Worm (Caenorhabditis elegans): ENCODE results near the gene F54D12.9.

The F54D12.9 gene

ce11 chrII:1412359-1412907, 30.9 kb upstream of the F54D12.9 start, which contains the start of gene alkb-1:
alkb-1 (plus strand) TSS chrII:1412409.
- TF ChIP-seq hlh-15 (tag; optimal IDR thresholded peaks at IDR 0.05) (no peak), ceh-2 (tag; optimal IDR thresholded peaks at IDR 0.05) (no peak), madf-2 (tag; optimal IDR thresholded peaks at IDR 0.05) (no peak), pros-1 (tag; optimal IDR thresholded peaks at IDR 0.05) (no peak), gmeb-2 (tag; optimal IDR thresholded peaks at IDR 0.05) (no peak), lin-11 (tag; optimal IDR thresholded peaks at IDR 0.05) (no peak), pat-9 (tag; optimal IDR thresholded peaks at IDR 0.05) (no peak), nhr-232 (tag; optimal IDR thresholded peaks at IDR 0.05) (no peak), fax-1 (tag; optimal IDR thresholded peaks at IDR 0.05) (no peak), odd-2 (tag; optimal IDR thresholded peaks at IDR 0.05) (no peak), ceh-45 (GFP tag; IDR thresholded peaks at IDR 0.05) (no peak), ref-2 (tag; optimal IDR thresholded peaks at IDR 0.05) (no peak), C08G9.2 (tag; optimal IDR thresholded peaks at IDR 0.05) (no peak)

ce11 chrII:1411372-1411771, 29.9 kb upstream of the F54D12.9 start, which contains the start of gene Y51H7C.9:
Y51H7C.9 (minus strand) TSS chrII:1411472.
- TF ChIP-seq pqm-1 (tag; optimal IDR thresholded peaks at IDR 0.05) (no peak), pros-1 (tag; optimal IDR thresholded peaks at IDR 0.05) (no peak), nfya-1 (tag; optimal IDR thresholded peaks at IDR 0.05) (no peak), K02D7.2 (tag; optimal IDR thresholded peaks at IDR 0.05) (no peak), ceh-22 (tag; optimal IDR thresholded peaks at IDR 0.05) (no peak), unc-86 (tag; optimal IDR thresholded peaks at IDR 0.05) (no peak), T23F11.4 (GFP tag; optimal IDR thresholded peaks at IDR 0.05) (no peak), hlh-6 (tag; optimal IDR thresholded peaks at IDR 0.05) (no peak), lin-11 (tag; optimal IDR thresholded peaks at IDR 0.05) (no peak), ceh-18 (tag; optimal IDR thresholded peaks at IDR 0.05) (no peak), C08G9.2 (tag; optimal IDR thresholded peaks at IDR 0.05) (no peak), fax-1 (tag; optimal IDR thresholded peaks at IDR 0.05) (no peak), ceh-6 (GFP tag; optimal IDR thresholded peaks at IDR 0.05) (no peak), pha-4 (tag; optimal IDR thresholded peaks at IDR 0.05) (no peak), hlh-13 (GFP tag; optimal IDR thresholded peaks at IDR 0.05) (no peak), dve-1 (tag; optimal IDR thresholded peaks at IDR 0.05) (no peak), che-1 (tag; optimal IDR thresholded peaks at IDR 0.05) (no peak)

- TF ChIP-seq nfya-1 (tag; optimal IDR thresholded peaks at IDR 0.05) (no peak), ztf-16 (tag; optimal IDR thresholded peaks at IDR 0.05) (no peak), unc-55 (GFP tag; optimal IDR thresholded peaks at IDR 0.05) (no peak), ceh-24 (tag; optimal IDR thresholded peaks at IDR 0.05) (no peak), K09A11.1 (tag; optimal IDR thresholded peaks at IDR 0.05; ENCODE audit: insufficient read depth) (no peak), hlh-15 (tag; optimal IDR thresholded peaks at IDR 0.05) (no peak), zip-5 (tag; optimal IDR thresholded peaks at IDR 0.05) (no peak), unc-42 (tag; optimal IDR thresholded peaks at IDR 0.05) (no peak), fkh-10 (GFP tag; optimal IDR thresholded peaks at IDR 0.05) (no peak)
Observed at ce11 chrII:1403056-1403455, 21.5 kb upstream of the F54D12.9 start, which contains the start of the genes Y51H7C.41 and cogc-4. Y51H7C.41 (plus strand) TSS chrII:1403321. cogc-4 (plus strand) TSS chrII:1403441.

DNA sequence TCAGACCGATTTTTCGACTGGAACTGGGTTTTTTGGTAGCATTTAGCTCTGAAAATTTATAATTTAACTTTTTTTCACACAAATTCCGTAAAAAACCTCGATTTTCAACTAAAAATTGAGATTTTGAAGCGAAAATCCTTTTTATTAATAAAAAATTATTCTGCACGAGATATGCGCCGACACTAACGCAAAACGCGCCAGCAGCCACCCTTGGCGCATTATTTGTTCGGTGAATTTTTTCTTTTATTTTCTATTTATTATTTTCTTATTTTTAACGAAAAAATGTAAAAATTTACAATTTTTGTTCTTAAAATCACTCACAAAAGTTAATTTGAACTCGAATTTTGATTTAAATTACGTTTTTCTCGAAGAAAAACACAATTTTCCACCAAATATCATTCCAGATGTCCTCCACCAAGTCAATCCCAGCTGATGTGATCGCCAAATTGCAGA, 20.7 kb upstream of the F54D12.9 start, which contains the start of gene Y51H7C.7:
Y51H7C.7 (plus strand) TSS at position 403 of the 453 bp plus-strand sequence.
- TF ChIP-seq unc-3 (GFP tag; conservative IDR thresholded peaks at IDR 0.05) (no peak), unc-3 (tag; optimal IDR thresholded peaks at IDR 0.05) (no peak), hlh-6 (tag; optimal IDR thresholded peaks at IDR 0.05) (no peak), lin-11 (tag; optimal IDR thresholded peaks at IDR 0.05) (no peak), tbx-2 (tag; optimal IDR thresholded peaks at IDR 0.05) (no peak), C08G9.2 (tag; optimal IDR thresholded peaks at IDR 0.05) (no peak), eyg-1 (tag; optimal IDR thresholded peaks at IDR 0.05) (no peak), ets-4 (tag; optimal IDR thresholded peaks at IDR 0.05) (no peak), gmeb-2 (tag; optimal IDR thresholded peaks at IDR 0.05) (no peak), hlh-30 (tag; optimal IDR thresholded peaks at IDR 0.05; ENCODE audit: insufficient read depth) (no peak), ceh-45 (GFP tag; IDR thresholded peaks at IDR 0.05) (no peak), elt-2 (tag; optimal IDR thresholded peaks at IDR 0.05) (no peak), pax-1 (tag; optimal IDR thresholded peaks at IDR 0.05) (no peak), fkh-6 (tag; optimal IDR thresholded peaks at IDR 0.05) (no peak), ceh-19 (GFP tag; optimal IDR thresholded peaks at IDR 0.05) (no peak), hlh-13 (GFP tag; optimal IDR thresholded peaks at IDR 0.05) (no peak), ztf-16 (tag; optimal IDR thresholded peaks at IDR 0.05) (no peak), nhr-11 (tag; optimal IDR thresholded peaks at IDR 0.05) (no peak), zip-5 (tag; optimal IDR thresholded peaks at IDR 0.05) (no peak), ceh-9 (tag; optimal IDR thresholded peaks at IDR 0.05) (no peak), rnt-1 (tag; optimal IDR thresholded peaks at IDR 0.05) (no peak)
